Fruit fly (Drosophila melanogaster): ENCODE measurements around the gene Sf3b5.

dm6 chr3R:8968837-8969236 is 46.3 kb downstream of the Sf3b5 start:
- peak; percentile 69 for TF ChIP-seq Hr39 (GFP tag; optimal IDR thresholded peaks at IDR 0.05)
- peak; percentile 72 for TF ChIP-seq CG31627 (GFP tag; optimal IDR thresholded peaks at IDR 0.05)
- TF ChIP-seq CG8632 (GFP tag; optimal IDR thresholded peaks at IDR 0.05): peak; percentile 63
- peak; percentile 63 for TF ChIP-seq CG6792 (GFP tag; optimal IDR thresholded peaks at IDR 0.05)
- peak; percentile 48 for TF ChIP-seq Ets96B (tag; optimal IDR thresholded peaks at IDR 0.05)
- no peak for TF ChIP-seq Hr4 (GFP tag; optimal IDR thresholded peaks at IDR 0.05)
- peak; percentile 79 for TF ChIP-seq Sox102F (GFP tag; optimal IDR thresholded peaks at IDR 0.05)
- peak; percentile 25 for TF ChIP-seq CG10631 (GFP tag; optimal IDR thresholded peaks at IDR 0.05)
- TF ChIP-seq Blimp-1 (GFP tag; optimal IDR thresholded peaks at IDR 0.05): no peak
- no peak for TF ChIP-seq CG6854 (GFP tag; optimal IDR thresholded peaks at IDR 0.05)
- peak; percentile 38 for TF ChIP-seq CG3032 (tag; optimal IDR thresholded peaks at IDR 0.05)
- TF ChIP-seq CG11902 (GFP tag; optimal IDR thresholded peaks at IDR 0.05): peak; percentile 19
- peak; percentile 86 for TF ChIP-seq esn (GFP tag; optimal IDR thresholded peaks at IDR 0.05)
